Fruit fly (Drosophila melanogaster): ENCODE results near the gene DIP-gamma.
A peak's percentile ranks its signal among the peaks of the same experiment; 100 is the strongest.

DIP-gamma gene

DNA sequence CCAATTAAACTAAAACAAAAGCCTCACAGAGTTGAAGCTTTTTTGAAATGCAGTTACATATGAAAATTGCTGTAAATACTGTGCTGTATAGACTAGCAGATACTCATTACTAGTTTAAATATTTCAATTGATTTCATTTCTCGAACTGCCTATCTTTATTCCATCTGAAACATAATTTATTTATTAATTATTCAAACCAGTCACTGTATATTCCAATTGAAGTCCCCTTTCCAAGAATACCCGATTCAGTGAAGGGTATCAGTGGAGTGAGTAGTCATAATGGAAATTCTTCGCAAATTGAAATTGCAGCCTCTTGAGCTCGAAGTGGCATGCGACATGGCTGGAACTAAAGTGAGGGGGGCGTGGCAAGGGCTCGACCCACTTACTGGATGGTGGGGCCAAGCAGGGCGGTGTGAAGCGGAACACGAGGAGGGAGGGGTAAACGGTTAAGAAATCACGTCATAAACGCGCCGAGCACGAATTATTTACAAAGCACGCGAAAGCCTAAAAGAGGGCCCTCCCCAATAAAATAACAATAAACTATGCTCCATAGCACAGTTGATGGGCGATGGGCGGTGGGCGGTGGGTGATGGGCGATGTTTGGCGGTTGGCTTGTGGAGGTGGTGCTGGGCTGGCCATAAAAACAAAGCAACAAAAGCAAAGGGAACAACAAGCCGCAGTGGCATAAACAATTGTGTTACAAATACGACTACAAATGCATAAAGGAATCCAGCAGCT is 34.9 kb upstream of the DIP-gamma start (continued):
- no peak for TF ChIP-seq inv (GFP tag; IDR thresholded peaks at IDR 0.05; ENCODE audit: partially characterized antibody)
- no peak for TF ChIP-seq Bdp1 (GFP tag; optimal IDR thresholded peaks at IDR 0.05)
- TF ChIP-seq Dek (tag; optimal IDR thresholded peaks at IDR 0.05) = no peak
- TF ChIP-seq CG16815 (GFP tag; optimal IDR thresholded peaks at IDR 0.05) = no peak
- no peak for TF ChIP-seq slou (GFP tag; optimal IDR thresholded peaks at IDR 0.05)
- TF ChIP-seq NC2β (GFP tag; optimal IDR thresholded peaks at IDR 0.05) = no peak
- TF ChIP-seq Lpt (GFP tag; optimal IDR thresholded peaks at IDR 0.05) = no peak
- TF ChIP-seq toy (GFP tag; IDR thresholded peaks at IDR 0.05) = no peak
- peak; percentile 73 for TF ChIP-seq gem (tag; optimal IDR thresholded peaks at IDR 0.05)
- TF ChIP-seq CG2129 (GFP tag; IDR thresholded peaks at IDR 0.05; ENCODE audit: partially characterized antibody) = no peak
- no peak for TF ChIP-seq CG3065 (GFP tag; optimal IDR thresholded peaks at IDR 0.05)
- TF ChIP-seq fd102C (GFP tag; optimal IDR thresholded peaks at IDR 0.05) = no peak
- no peak for TF ChIP-seq CG9215 (GFP tag; IDR thresholded peaks at IDR 0.05)
- no peak for TF ChIP-seq stwl (tag; optimal IDR thresholded peaks at IDR 0.05)
- peak; percentile 12 for TF ChIP-seq CG10267 (tag; optimal IDR thresholded peaks at IDR 0.05)
- peak; percentile 25 for TF ChIP-seq CG8924 (tag; optimal IDR thresholded peaks at IDR 0.05)
- no peak for TF ChIP-seq CG6813 (GFP tag; optimal IDR thresholded peaks at IDR 0.05)
- TF ChIP-seq Bgb (GFP tag; IDR thresholded peaks at IDR 0.05; ENCODE audit: partially characterized antibody) = no peak
- TF ChIP-seq dan (GFP tag; IDR thresholded peaks at IDR 0.05) = no peak
- TF ChIP-seq trem (tag; optimal IDR thresholded peaks at IDR 0.05) = no peak
- TF ChIP-seq ham (GFP tag; IDR thresholded peaks at IDR 0.05) = no peak
- no peak for TF ChIP-seq mld (GFP tag; IDR thresholded peaks at IDR 0.05; ENCODE audit: partially characterized antibody)
- TF ChIP-seq crp (GFP tag; optimal IDR thresholded peaks at IDR 0.05) = no peak
- TF ChIP-seq sim (GFP tag; IDR thresholded peaks at IDR 0.05) = no peak
- no peak for TF ChIP-seq CG7963 (GFP tag; IDR thresholded peaks at IDR 0.05; ENCODE audit: partially characterized antibody)
- no peak for TF ChIP-seq BtbVII (GFP tag; optimal IDR thresholded peaks at IDR 0.05)
- no peak for TF ChIP-seq C15 (GFP tag; IDR thresholded peaks at IDR 0.05)
- TF ChIP-seq Fer1 (GFP tag; optimal IDR thresholded peaks at IDR 0.05) = peak; percentile 24
- no peak for TF ChIP-seq CG11093 (GFP tag; IDR thresholded peaks at IDR 0.05)
- TF ChIP-seq az2 (GFP tag; optimal IDR thresholded peaks at IDR 0.05) = no peak
- TF ChIP-seq Dfd (GFP tag; optimal IDR thresholded peaks at IDR 0.05) = no peak
- no peak for TF ChIP-seq CG6683 (GFP tag; optimal IDR thresholded peaks at IDR 0.05)
- no peak for TF ChIP-seq hkb (optimal IDR thresholded peaks at IDR 0.05)
- TF ChIP-seq hkb (GFP tag; IDR thresholded peaks at IDR 0.05) = 0 out of 2 replicates have a peak, but pooled peaks have one; percentile 25
- peak; percentile 15 for TF ChIP-seq Meics (GFP tag; optimal IDR thresholded peaks at IDR 0.05)
- no peak for TF ChIP-seq h (optimal IDR thresholded peaks at IDR 0.05)
- TF ChIP-seq Jarid2 (GFP tag; optimal IDR thresholded peaks at IDR 0.05) = no peak
- TF ChIP-seq Oaz (GFP tag; IDR thresholded peaks at IDR 0.05) = no peak
- TF ChIP-seq kni (GFP tag; optimal IDR thresholded peaks at IDR 0.05) = no peak
- no peak for TF ChIP-seq ro (GFP tag; IDR thresholded peaks at IDR 0.05)
- TF ChIP-seq dpn (GFP tag; optimal IDR thresholded peaks at IDR 0.05) = peak in 1 of 2 experiments; percentile 47
- TF ChIP-seq lmd (GFP tag; IDR thresholded peaks at IDR 0.05) = peak; percentile 53; the same call in 1 of the 2 replicates
- peak; percentile 38; the same call in 1 of the 2 replicates for TF ChIP-seq CG17328 (GFP tag; IDR thresholded peaks at IDR 0.05)
- no peak for TF ChIP-seq CTCF (GFP tag; optimal IDR thresholded peaks at IDR 0.05)
- TF ChIP-seq unc-4 (GFP tag; IDR thresholded peaks at IDR 0.05; ENCODE audit: partially characterized antibody) = no peak
- TF ChIP-seq CG12769 (tag; optimal IDR thresholded peaks at IDR 0.05) = peak; percentile 58
- no peak for TF ChIP-seq tin (GFP tag; optimal IDR thresholded peaks at IDR 0.05)
- no peak for TF ChIP-seq CG31224 (GFP tag; IDR thresholded peaks at IDR 0.05)
- TF ChIP-seq oc (tag; optimal IDR thresholded peaks at IDR 0.05) = no peak
- TF ChIP-seq abd-A (tag; optimal IDR thresholded peaks at IDR 0.05) = peak; percentile 93
- TF ChIP-seq zen (tag; optimal IDR thresholded peaks at IDR 0.05) = no peak

Data from whole organism, embryonic.